Worm (Caenorhabditis elegans) whole organism, L3 larva: ENCODE measurements around the gene F53F4.16.

Experiments used
- R02D3.7 ChIP-seq: fragments of 150-350 bp; optimal IDR thresholded peaks from 2 replicates; lab custom pipeline; 2014; ENCODE audit warnings: missing biosample characterization, missing genetic modification characterization
- ZK546.5 ChIP-seq: sonication (generic microtip); optimal IDR thresholded peaks from 2 replicates; lab custom pipeline; 2017; ENCODE audit warnings: missing biosample characterization, missing genetic modification characterization
- aly-2 ChIP-seq: fragments of 150-350 bp; optimal IDR thresholded peaks from 2 replicates; lab custom pipeline; 2014; ENCODE audit warnings: missing biosample characterization, missing genetic modification characterization
- ama-1 ChIP-seq: fragments of 150-350 bp; optimal IDR thresholded peaks from 2 replicates; lab custom pipeline; 2018
- ceh-16 ChIP-seq: sonication (generic microtip); optimal IDR thresholded peaks from 2 replicates; lab custom pipeline; 2017; ENCODE audit warnings: missing biosample characterization, missing genetic modification characterization
- ceh-28 ChIP-seq: fragments of 150-350 bp; optimal IDR thresholded peaks from 2 replicates; lab custom pipeline; 2014; ENCODE audit warnings: missing biosample characterization, missing genetic modification reagents, missing genetic modification characterization
- ceh-82 ChIP-seq: fragments of 150-350 bp; optimal IDR thresholded peaks from 2 replicates; lab custom pipeline; 2014; ENCODE audit warnings: missing biosample characterization, missing genetic modification characterization
- ceh-9 ChIP-seq: sonication (generic microtip); optimal IDR thresholded peaks from 2 replicates; lab custom pipeline; 2018; ENCODE audit warnings: missing biosample characterization, missing genetic modification characterization
- daf-12 ChIP-seq: fragments of 150-350 bp; optimal IDR thresholded peaks from 2 replicates; lab custom pipeline; 2014; ENCODE audit warnings: missing biosample characterization, missing genetic modification reagents, missing genetic modification characterization
- egl-27 ChIP-seq: sonication (generic microtip); optimal IDR thresholded peaks from 4 replicates; lab custom pipeline; 2017; ENCODE audit warnings: missing biosample characterization, missing genetic modification reagents, missing genetic modification characterization
- egl-5 ChIP-seq: fragments of 150-350 bp; optimal IDR thresholded peaks from 2 replicates; lab custom pipeline; 2017; ENCODE audit warnings: missing biosample characterization, missing genetic modification reagents, missing genetic modification characterization, inconsistent platforms
- elt-1 ChIP-seq: fragments of 150-350 bp; optimal IDR thresholded peaks from 2 replicates; lab custom pipeline; 2014; ENCODE audit warnings: missing biosample characterization, missing genetic modification characterization
- elt-2 ChIP-seq: sonication (generic microtip); optimal IDR thresholded peaks from 2 replicates; lab custom pipeline; 2016; ENCODE audit warnings: missing genetic modification reagents, mild to moderate bottlenecking, missing genetic modification characterization, missing compliant biosample characterization
- elt-3 ChIP-seq, 3 experiments: fragments of 150-350 bp in 1 of 3; sonication (generic microtip) in 2 of 3; optimal IDR thresholded peaks; 2 replicates in 2 of 3; 4 replicates in 1 of 3; lab custom pipeline; 2014 to 2017; ENCODE audit warnings: missing biosample characterization in 3 of 3, missing genetic modification characterization in 3 of 3
- eor-1 ChIP-seq, 2 experiments: fragments of 150-350 bp; optimal IDR thresholded peaks; 2 replicates each; lab custom pipeline; 2014 to 2018; ENCODE audit warnings: missing biosample characterization in 2 of 2, missing genetic modification characterization in 2 of 2
- fkh-10 ChIP-seq: sonication (generic microtip); optimal IDR thresholded peaks from 2 replicates; lab custom pipeline; 2017; ENCODE audit warnings: missing biosample characterization, missing genetic modification reagents, missing genetic modification characterization
- fkh-2 ChIP-seq: fragments of 150-350 bp; optimal IDR thresholded peaks from 2 replicates; lab custom pipeline; 2014; ENCODE audit warnings: missing biosample characterization, missing genetic modification reagents, missing genetic modification characterization
- fos-1 ChIP-seq: fragments of 150-350 bp; optimal IDR thresholded peaks from 2 replicates; lab custom pipeline; 2014; ENCODE audit warnings: missing biosample characterization, missing genetic modification characterization
- hmg-11 ChIP-seq: sonication (generic microtip); optimal IDR thresholded peaks from 2 replicates; lab custom pipeline; 2016; ENCODE audit warnings: missing genetic modification characterization, missing compliant biosample characterization
- jun-1 ChIP-seq: fragments of 150-350 bp; optimal IDR thresholded peaks from 2 replicates; lab custom pipeline; 2014; ENCODE audit warnings: missing biosample characterization, missing genetic modification reagents, missing genetic modification characterization
- lin-15B ChIP-seq: fragments of 150-350 bp; optimal IDR thresholded peaks from 2 replicates; lab custom pipeline; 2014; ENCODE audit warnings: missing biosample characterization, missing genetic modification characterization
- lin-39 ChIP-seq: fragments of 150-350 bp; optimal IDR thresholded peaks from 2 replicates; lab custom pipeline; 2018; ENCODE audit warnings: missing biosample characterization, missing genetic modification reagents, missing genetic modification characterization
- lsy-12 ChIP-seq: sonication (generic microtip); optimal IDR thresholded peaks from 2 replicates; lab custom pipeline; 2016; ENCODE audit warnings: mild to moderate bottlenecking, missing genetic modification characterization, missing compliant biosample characterization
- mdl-1 ChIP-seq: fragments of 150-350 bp; optimal IDR thresholded peaks from 2 replicates; lab custom pipeline; 2014; ENCODE audit warnings: missing biosample characterization, missing genetic modification characterization
- mml-1 ChIP-seq: fragments of 150-350 bp; sonication (generic microtip); optimal IDR thresholded peaks from 3 replicates; lab custom pipeline; 2014; ENCODE audit warnings: missing biosample characterization, missing genetic modification characterization
- nfya-1 ChIP-seq: sonication (generic microtip); optimal IDR thresholded peaks from 2 replicates; lab custom pipeline; 2017; ENCODE audit warnings: missing genetic modification characterization, mild to moderate bottlenecking, missing compliant biosample characterization, antibody characterized with exemption, moderate library complexity; ENCODE audit not compliant: insufficient read depth
- nhr-11 ChIP-seq: fragments of 150-350 bp; optimal IDR thresholded peaks from 2 replicates; lab custom pipeline; 2014; ENCODE audit warnings: missing biosample characterization, missing genetic modification characterization
- nhr-12 ChIP-seq: fragments of 150-350 bp; optimal IDR thresholded peaks from 2 replicates; lab custom pipeline; 2014; ENCODE audit warnings: missing biosample characterization, missing genetic modification characterization
- nhr-23 ChIP-seq: fragments of 150-350 bp; optimal IDR thresholded peaks from 2 replicates; lab custom pipeline; 2014; ENCODE audit warnings: missing biosample characterization, missing genetic modification reagents, missing genetic modification characterization
- nhr-237 ChIP-seq: fragments of 150-350 bp; optimal IDR thresholded peaks from 2 replicates; lab custom pipeline; 2014; ENCODE audit warnings: missing biosample characterization, missing genetic modification characterization
- nhr-25 ChIP-seq: sonication (generic microtip); optimal IDR thresholded peaks from 2 replicates; lab custom pipeline; 2017; ENCODE audit warnings: missing biosample characterization, missing genetic modification characterization
- nhr-28 ChIP-seq: fragments of 150-350 bp; optimal IDR thresholded peaks from 2 replicates; lab custom pipeline; 2014; ENCODE audit warnings: missing biosample characterization, missing genetic modification characterization
- nhr-43 ChIP-seq: sonication (generic microtip); optimal IDR thresholded peaks from 2 replicates; lab custom pipeline; 2016; ENCODE audit warnings: mild to moderate bottlenecking, missing genetic modification characterization, missing compliant biosample characterization; ENCODE audit not compliant: poor library complexity, severe bottlenecking
- nhr-67 ChIP-seq: fragments of 150-350 bp; optimal IDR thresholded peaks from 2 replicates; lab custom pipeline; 2014; ENCODE audit warnings: missing biosample characterization, missing genetic modification characterization
- nhr-76 ChIP-seq: fragments of 150-350 bp; sonication (generic microtip); optimal IDR thresholded peaks from 5 replicates; lab custom pipeline; 2014; ENCODE audit warnings: missing biosample characterization, missing genetic modification characterization
- nhr-77 ChIP-seq: fragments of 150-350 bp; optimal IDR thresholded peaks from 2 replicates; lab custom pipeline; 2014; ENCODE audit warnings: missing biosample characterization, missing genetic modification characterization
- pha-4 ChIP-seq: fragments of 150-350 bp; optimal IDR thresholded peaks from 2 replicates; lab custom pipeline; 2014; ENCODE audit warnings: missing biosample characterization, missing genetic modification reagents, missing genetic modification characterization
- pqm-1 ChIP-seq: fragments of 150-350 bp; optimal IDR thresholded peaks from 2 replicates; lab custom pipeline; 2017; ENCODE audit warnings: missing biosample characterization, missing genetic modification characterization, inconsistent platforms
- sea-2 ChIP-seq: fragments of 150-350 bp; sonication (generic microtip); optimal IDR thresholded peaks from 4 replicates; lab custom pipeline; 2014; ENCODE audit warnings: missing biosample characterization, missing genetic modification reagents, missing genetic modification characterization
- skn-1 ChIP-seq: fragments of 150-350 bp; optimal IDR thresholded peaks from 2 replicates; lab custom pipeline; 2014; ENCODE audit warnings: missing biosample characterization, missing genetic modification characterization
- snpc-4 ChIP-seq: fragments of 150-350 bp; optimal IDR thresholded peaks from 2 replicates; lab custom pipeline; 2014; ENCODE audit warnings: missing biosample characterization, missing genetic modification characterization
- tbx-2 ChIP-seq: sonication (generic microtip); optimal IDR thresholded peaks from 2 replicates; lab custom pipeline; 2016; ENCODE audit warnings: mild to moderate bottlenecking, missing genetic modification characterization, missing compliant biosample characterization
- unc-39 ChIP-seq: sonication (generic microtip); optimal IDR thresholded peaks from 4 replicates; lab custom pipeline; 2017; ENCODE audit warnings: missing biosample characterization, missing genetic modification characterization
- unc-62 ChIP-seq: fragments of 150-350 bp; sonication (generic microtip); optimal IDR thresholded peaks from 4 replicates; lab custom pipeline; 2014; ENCODE audit warnings: missing biosample characterization, missing genetic modification reagents, missing genetic modification characterization
- zag-1 ChIP-seq: fragments of 150-350 bp; optimal IDR thresholded peaks from 2 replicates; lab custom pipeline; 2014; ENCODE audit warnings: missing biosample characterization, missing genetic modification characterization
- ztf-11 ChIP-seq: fragments of 150-350 bp; optimal IDR thresholded peaks from 2 replicates; lab custom pipeline; 2014; ENCODE audit warnings: missing biosample characterization, missing genetic modification characterization
- ztf-4 ChIP-seq: fragments of 150-350 bp; optimal IDR thresholded peaks from 2 replicates; lab custom pipeline; 2014; ENCODE audit warnings: missing biosample characterization, missing genetic modification characterization

F53F4.16 gene

DNA sequence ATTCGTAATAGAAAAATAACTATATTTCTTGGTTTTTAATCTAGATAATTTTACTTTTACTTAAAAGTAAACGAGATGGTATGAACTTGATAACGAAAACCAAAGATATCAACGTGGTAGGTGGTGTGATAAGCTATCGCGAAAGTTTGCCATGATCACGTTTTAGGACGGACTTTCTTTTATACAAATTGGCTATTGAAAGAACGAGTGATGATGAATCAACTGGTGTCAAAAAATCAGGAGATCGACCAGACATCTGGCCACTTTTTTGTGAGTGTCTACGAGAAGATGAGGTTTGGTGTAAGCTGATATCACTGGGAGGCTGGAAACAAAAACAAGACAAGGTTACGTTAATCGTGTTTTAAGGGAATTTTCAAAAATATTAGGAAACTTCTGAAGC is 37.6 kb upstream of the F53F4.16 start (continued):
- TF ChIP-seq R02D3.7 (no peak), ceh-82 (tag; lab: Kevin White, UChicago) (no peak), jun-1 (peak; percentile 41), nhr-23 (tag; lab: Kevin White, UChicago) (peak; percentile 39), ztf-4 (tag; lab: Kevin White, UChicago) (no peak), ama-1 (no peak), unc-62 (GFP tag; lab: Kevin White, UChicago) (no peak)

DNA sequence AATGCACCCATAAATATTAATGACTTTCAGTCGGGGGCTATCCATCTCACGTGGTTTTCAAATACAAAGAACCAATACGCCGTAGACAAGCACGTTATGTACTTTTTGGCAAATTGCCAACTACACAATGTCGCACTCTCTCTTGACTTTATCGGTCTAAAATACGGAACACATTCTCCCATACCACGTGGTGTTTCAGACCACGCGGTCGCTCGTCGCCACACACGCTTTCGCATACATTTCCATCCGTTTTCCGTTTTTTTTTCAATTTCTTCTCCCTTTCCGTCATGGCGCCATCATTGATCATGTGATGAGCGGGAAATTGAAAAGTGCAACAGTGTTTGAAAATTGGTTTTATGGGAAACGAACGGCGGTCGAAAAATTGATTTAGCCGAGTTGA is 37.0 kb upstream of the F53F4.16 start:
- TF ChIP-seq mml-1 (no peak), eor-1 (tag; optimal IDR thresholded peaks at IDR 0.05; lab: Kevin White, UChicago) (no peak), lin-39 (tag; lab: Kevin White, UChicago) (peak; percentile 6), aly-2 (tag; lab: Kevin White, UChicago) (no peak), fkh-10 (no peak), nhr-237 (tag; lab: Kevin White, UChicago) (no peak), lsy-12 (tag; lab: Kevin White, UChicago) (peak; percentile 89), snpc-4 (tag; lab: Kevin White, UChicago) (peak; percentile 59), skn-1 (no peak), nhr-12 (tag; lab: Kevin White, UChicago) (no peak), nhr-28 (tag; lab: Kevin White, UChicago) (no peak), daf-12 (tag; lab: Kevin White, UChicago) (no peak), R02D3.7 (peak; percentile 10), ztf-4 (tag; lab: Kevin White, UChicago) (peak; percentile 33), ceh-16 (tag; lab: Kevin White, UChicago) (no peak), ceh-82 (tag; lab: Kevin White, UChicago) (no peak), nhr-23 (tag; lab: Kevin White, UChicago) (peak; percentile 95), sea-2 (GFP tag; lab: Kevin White, UChicago) (no peak), lin-15B (peak; percentile 59), elt-3 (tag; optimal IDR thresholded peaks at IDR 0.05; lab: Kevin White, UChicago) (peak in 1 of 3 experiments; percentile 67), jun-1 (peak; percentile 88), nhr-67 (tag; lab: Kevin White, UChicago) (no peak), unc-62 (GFP tag; lab: Kevin White, UChicago) (no peak), fkh-2 (tag; lab: Kevin White, UChicago) (no peak), zag-1 (tag; lab: Kevin White, UChicago) (no peak), elt-1 (tag; lab: Kevin White, UChicago) (peak; percentile 58), elt-2 (peak; percentile 96), fos-1 (tag; lab: Kevin White, UChicago) (no peak), egl-5 (tag; lab: Kevin White, UChicago) (peak; percentile 87), pqm-1 (tag; lab: Kevin White, UChicago) (peak; percentile 75), nhr-11 (no peak), nhr-43 (peak; percentile 98), pha-4 (tag; lab: Kevin White, UChicago) (peak; percentile 86), hmg-11 (no peak), nhr-77 (tag; lab: Kevin White, UChicago) (no peak), ama-1 (peak; percentile 45), nhr-25 (tag; lab: Kevin White, UChicago) (peak; percentile 95), ceh-9 (tag; lab: Kevin White, UChicago) (no peak), mdl-1 (tag; lab: Kevin White, UChicago) (peak; percentile 94), ztf-11 (no peak), unc-39 (no peak), egl-27 (tag; lab: Kevin White, UChicago) (no peak), nfya-1 (tag; lab: Kevin White, UChicago) (peak; percentile 67), tbx-2 (tag; lab: Kevin White, UChicago) (peak; percentile 86), ceh-28 (tag; lab: Kevin White, UChicago) (no peak), nhr-76 (no peak), ZK546.5 (tag; lab: Kevin White, UChicago) (no peak)
- TF ChIP-seq, all 47 proteins: peak for 20
